Fruit fly (Drosophila melanogaster) whole organism, pupa: ENCODE data around the gene cona.

Experiments
- CG15710 ChIP-seq: fragments of 200-800 bp; sonication (Bioruptor generic); optimal IDR thresholded peaks from 2 replicates; lab custom pipeline; 2018; ENCODE audit warnings: missing biosample characterization, mild to moderate bottlenecking, missing genetic modification characterization, moderate library complexity
- Snoo ChIP-seq: fragments of 200-800 bp; sonication (Bioruptor generic); optimal IDR thresholded peaks from 3 replicates; lab custom pipeline; 2017; ENCODE audit warnings: missing biosample characterization, mild to moderate bottlenecking, missing genetic modification characterization, inconsistent platforms
- gl ChIP-seq: fragments of 200-800 bp; sonication (Bioruptor generic); optimal IDR thresholded peaks from 2 replicates; lab custom pipeline; 2018; ENCODE audit warnings: missing biosample characterization, mild to moderate bottlenecking, missing genetic modification characterization
- rn ChIP-seq: fragments of 200-800 bp; sonication (Bioruptor generic); IDR thresholded peaks from 2 replicates; pipeline ENCODE4 v1.3.6; 2022; ENCODE audit warnings: missing biosample characterization, missing genetic modification characterization

- TF ChIP-seq Snoo (peak; percentile 94), CG15710 (tag; lab: Kevin White, UChicago) (peak; percentile 98), gl (tag; lab: Kevin White, UChicago) (peak; percentile 62), rn (GFP tag; lab: Robert Waterston, UW) (peak; percentile 95)
These were observed 17.2 kb downstream of the cona start, which contains the start of the genes Wdr37 and koko for dm6 chr3R:18402549-18403429.
